Fruit fly (Drosophila melanogaster) whole organism, embryonic: ENCODE measurements around the gene Cep135.

ENCODE experiments used
- Abd-B ChIP-seq: fragments of 200-800 bp; sonication (Bioruptor generic); optimal IDR thresholded peaks from 2 replicates; lab custom pipeline; 2018; ENCODE audit warnings: missing biosample characterization, mild to moderate bottlenecking, missing genetic modification characterization, moderate library complexity
- Adf1 ChIP-seq: fragments of 200-800 bp; sonication (Bioruptor generic); IDR thresholded peaks from 2 replicates; pipeline ENCODE4 v1.3.6; 2022; ENCODE audit warnings: missing biosample characterization, missing genetic modification characterization
- CG10959 ChIP-seq: fragments of 200-800 bp; sonication (Bioruptor generic); IDR thresholded peaks from 2 replicates; pipeline ENCODE4 v1.3.6; 2022; ENCODE audit warnings: missing biosample characterization, missing genetic modification characterization
- CG11398 ChIP-seq: fragments of 200-800 bp; sonication (Bioruptor generic); optimal IDR thresholded peaks from 2 replicates; lab custom pipeline; 2016; ENCODE audit warnings: missing biosample characterization, missing genetic modification characterization
- CG11723 ChIP-seq: fragments of 200-800 bp; sonication (Bioruptor generic); optimal IDR thresholded peaks from 2 replicates; lab custom pipeline; 2017; ENCODE audit warnings: missing biosample characterization, mild to moderate bottlenecking, missing genetic modification characterization
- CG13287 ChIP-seq: fragments of 200-800 bp; sonication (Bioruptor generic); IDR thresholded peaks from 2 replicates; pipeline ENCODE4 v1.3.6; 2022; ENCODE audit warnings: missing biosample characterization, missing genetic modification characterization; ENCODE audit not compliant: partially characterized antibody
- CG13296 ChIP-seq: fragments of 200-800 bp; sonication (Bioruptor generic); optimal IDR thresholded peaks from 3 replicates; lab custom pipeline; 2018; ENCODE audit warnings: missing biosample characterization, mild to moderate bottlenecking, missing genetic modification characterization
- CG14050 ChIP-seq: fragments of 200-800 bp; sonication (Bioruptor generic); IDR thresholded peaks from 3 replicates; pipeline ENCODE4 v1.3.6; 2022; ENCODE audit warnings: missing biosample characterization, missing genetic modification characterization
- CG14667 ChIP-seq: fragments of 200-800 bp; sonication (Bioruptor generic); IDR thresholded peaks from 2 replicates; pipeline ENCODE4 v1.3.6; 2022; ENCODE audit warnings: missing biosample characterization, missing genetic modification characterization
- CG14965 ChIP-seq: fragments of 200-800 bp; sonication (Bioruptor generic); optimal IDR thresholded peaks from 2 replicates; lab custom pipeline; 2016; ENCODE audit warnings: missing biosample characterization, missing genetic modification characterization, borderline replicate concordance
- CG15601 ChIP-seq: fragments of 200-800 bp; sonication (Bioruptor generic); optimal IDR thresholded peaks from 3 replicates; lab custom pipeline; 2019; ENCODE audit warnings: missing biosample characterization, mild to moderate bottlenecking, missing genetic modification characterization, moderate library complexity
- CG15696 ChIP-seq: fragments of 200-800 bp; sonication (Bioruptor generic); optimal IDR thresholded peaks from 2 replicates; lab custom pipeline; 2019; ENCODE audit warnings: missing biosample characterization, mild to moderate bottlenecking, missing genetic modification characterization, moderate library complexity
- CG17568 ChIP-seq: fragments of 200-800 bp; sonication (Bioruptor generic); optimal IDR thresholded peaks from 2 replicates; lab custom pipeline; 2018; ENCODE audit warnings: missing biosample characterization, mild to moderate bottlenecking, missing genetic modification characterization, moderate library complexity
- CG3163 ChIP-seq: fragments of 200-800 bp; sonication (Bioruptor generic); optimal IDR thresholded peaks from 3 replicates; lab custom pipeline; 2016; ENCODE audit warnings: missing biosample characterization, missing genetic modification characterization
- CG3407 ChIP-seq: fragments of 200-800 bp; sonication (Bioruptor generic); optimal IDR thresholded peaks from 2 replicates; lab custom pipeline; 2018; ENCODE audit warnings: missing biosample characterization, mild to moderate bottlenecking, missing genetic modification characterization
- CG42726 ChIP-seq: fragments of 200-800 bp; sonication (Bioruptor generic); IDR thresholded peaks from 2 replicates; pipeline ENCODE4 v1.3.6; 2022; ENCODE audit warnings: missing biosample characterization, missing genetic modification characterization; ENCODE audit not compliant: partially characterized antibody
- CG4360 ChIP-seq: fragments of 200-800 bp; sonication (Bioruptor generic); IDR thresholded peaks from 2 replicates; pipeline ENCODE4 v1.3.6; 2022; ENCODE audit warnings: missing biosample characterization, missing genetic modification characterization
- CG6813 ChIP-seq: fragments of 200-800 bp; sonication (Bioruptor generic); optimal IDR thresholded peaks from 2 replicates; lab custom pipeline; 2017; ENCODE audit warnings: missing biosample characterization, missing genetic modification characterization, mild to moderate bottlenecking, moderate library complexity, missing genetic modification reagents
- CG8478 ChIP-seq: fragments of >200 bp; optimal IDR thresholded peaks from 2 replicates; lab custom pipeline; 2018
- D ChIP-seq, 2 experiments: fragments of 200-800 bp in 1 of 2; fragments of >200 bp in 1 of 2; sonication (Bioruptor generic) in 1 of 2; optimal IDR thresholded peaks; 2 replicates in 1 of 2; 3 replicates in 1 of 2; lab custom pipeline; 2017; ENCODE audit warnings: mild to moderate bottlenecking in 1 of 2, missing biosample characterization in 1 of 2, missing genetic modification characterization in 1 of 2, missing genetic modification reagents in 1 of 2
- Deaf1 ChIP-seq: fragments of 200-800 bp; optimal IDR thresholded peaks from 3 replicates; lab custom pipeline; 2019; ENCODE audit warnings: missing biosample characterization, mild to moderate bottlenecking, missing genetic modification characterization, moderate library complexity
- Dip3 ChIP-seq: fragments of 200-800 bp; sonication (Bioruptor generic); optimal IDR thresholded peaks from 3 replicates; lab custom pipeline; 2016; ENCODE audit warnings: missing biosample characterization, missing genetic modification characterization
- Dll ChIP-seq: fragments of 200-800 bp; sonication (Bioruptor generic); IDR thresholded peaks from 4 replicates; pipeline ENCODE4 v1.3.6; 2022; ENCODE audit warnings: missing biosample characterization, missing genetic modification characterization; ENCODE audit not compliant: partially characterized antibody
- HHEX ChIP-seq: fragments of 200-800 bp; sonication (Bioruptor generic); optimal IDR thresholded peaks from 3 replicates; lab custom pipeline; 2017; ENCODE audit warnings: missing biosample characterization, mild to moderate bottlenecking, missing genetic modification characterization, missing genetic modification reagents
- Hr51 ChIP-seq, 2 experiments: fragments of 200-800 bp; sonication (Bioruptor generic); optimal IDR thresholded peaks; 2 replicates in 1 of 2; 3 replicates in 1 of 2; lab custom pipeline; 2016 to 2018; ENCODE audit warnings: missing biosample characterization in 2 of 2, missing genetic modification characterization in 2 of 2, mild to moderate bottlenecking in 1 of 2, moderate library complexity in 1 of 2
- Jarid2 ChIP-seq: fragments of 200-800 bp; sonication (Bioruptor generic); optimal IDR thresholded peaks from 3 replicates; lab custom pipeline; 2017; ENCODE audit warnings: mild to moderate bottlenecking, missing biosample characterization, missing genetic modification reagents, missing genetic modification characterization
- Med ChIP-seq: fragments of 200-800 bp; sonication (Bioruptor generic); peaks from one replicate; lab custom pipeline; 2016; ENCODE audit warnings: missing biosample characterization, missing genetic modification characterization, mild to moderate bottlenecking, inconsistent platforms, moderate library complexity
- Optix ChIP-seq: fragments of 200-800 bp; sonication (Bioruptor generic); IDR thresholded peaks from 3 replicates; pipeline ENCODE4 v1.3.6; 2022; ENCODE audit warnings: missing biosample characterization, missing genetic modification characterization
- Rx ChIP-seq: fragments of 200-800 bp; sonication (Bioruptor generic); IDR thresholded peaks from 2 replicates; pipeline ENCODE4 v1.3.6; 2022; ENCODE audit warnings: missing biosample characterization, missing genetic modification characterization
- Side ChIP-seq: fragments of 200-800 bp; sonication (Bioruptor generic); optimal IDR thresholded peaks from 2 replicates; lab custom pipeline; 2016; ENCODE audit warnings: missing biosample characterization, missing genetic modification characterization
- Trl ChIP-seq, 3 experiments: fragments of >200 bp in 2 of 3; fragments of 200-800 bp in 1 of 3; sonication (Bioruptor generic) in 1 of 3; optimal IDR thresholded peaks; 2 replicates in 1 of 3; 3 replicates in 2 of 3; lab custom pipeline; 2016 to 2017; ENCODE audit warnings: missing biosample characterization in 1 of 3, missing genetic modification characterization in 1 of 3
- abd-A ChIP-seq: fragments of 200-800 bp; sonication (Bioruptor generic); optimal IDR thresholded peaks from 3 replicates; lab custom pipeline; 2019; ENCODE audit warnings: missing biosample characterization, mild to moderate bottlenecking, missing genetic modification characterization, moderate library complexity
- amos ChIP-seq: fragments of 200-800 bp; sonication (Bioruptor generic); IDR thresholded peaks from 2 replicates; pipeline ENCODE4 v1.3.6; 2022; ENCODE audit warnings: missing biosample characterization, missing genetic modification characterization; ENCODE audit not compliant: partially characterized antibody
- aop ChIP-seq: fragments of 200-800 bp; sonication (Bioruptor generic); IDR thresholded peaks from 2 replicates; pipeline ENCODE4 v1.3.6; 2022; ENCODE audit warnings: missing biosample characterization, missing genetic modification characterization
- bsh ChIP-seq, 2 experiments: fragments of 200-800 bp; sonication (Bioruptor generic); optimal IDR thresholded peaks; 2 replicates each; lab custom pipeline; 2017 to 2018; ENCODE audit warnings: mild to moderate bottlenecking in 2 of 2, missing biosample characterization in 2 of 2, missing genetic modification characterization in 2 of 2, moderate library complexity in 1 of 2
- cg ChIP-seq: fragments of 200-800 bp; sonication (Bioruptor generic); optimal IDR thresholded peaks from 3 replicates; lab custom pipeline; 2019; ENCODE audit warnings: missing biosample characterization, mild to moderate bottlenecking, missing genetic modification characterization, moderate library complexity
- ci ChIP-seq: fragments of 200-800 bp; sonication (Bioruptor generic); IDR thresholded peaks from 3 replicates; pipeline ENCODE4 v1.3.6; 2022; ENCODE audit warnings: missing biosample characterization, missing genetic modification characterization
- crol ChIP-seq: fragments of 200-800 bp; sonication (Bioruptor generic); IDR thresholded peaks from 2 replicates; pipeline ENCODE4 v1.3.6; 2022; ENCODE audit warnings: missing biosample characterization, missing genetic modification characterization
- ind ChIP-seq: fragments of 200-800 bp; sonication (Bioruptor generic); optimal IDR thresholded peaks from 3 replicates; lab custom pipeline; 2016; ENCODE audit warnings: missing biosample characterization, missing genetic modification characterization
- nom ChIP-seq: fragments of 200-800 bp; sonication (Bioruptor generic); optimal IDR thresholded peaks from 2 replicates; lab custom pipeline; 2017; ENCODE audit warnings: missing biosample characterization, missing genetic modification characterization, mild to moderate bottlenecking, moderate library complexity, missing genetic modification reagents
- otp ChIP-seq: fragments of 200-800 bp; sonication (Bioruptor generic); IDR thresholded peaks from 3 replicates; pipeline ENCODE4, ENCODE4 v1.3.6; 2022; ENCODE audit warnings: missing biosample characterization, missing genetic modification characterization
- seq ChIP-seq: fragments of 200-800 bp; sonication (Bioruptor generic); IDR thresholded peaks from 2 replicates; pipeline ENCODE4 v1.3.6; 2022; ENCODE audit warnings: missing biosample characterization, missing genetic modification characterization
- shn ChIP-seq: fragments of 200-800 bp; sonication (Bioruptor generic); optimal IDR thresholded peaks from 3 replicates; lab custom pipeline; 2016; ENCODE audit warnings: missing biosample characterization, missing genetic modification characterization
- slbo ChIP-seq: fragments of 200-800 bp; sonication (Bioruptor generic); IDR thresholded peaks from 2 replicates; pipeline ENCODE4 v1.3.6; 2022; ENCODE audit warnings: missing biosample characterization, missing genetic modification characterization
- twi ChIP-seq: fragments of 200-800 bp; optimal IDR thresholded peaks from 2 replicates; lab custom pipeline; 2019; ENCODE audit warnings: missing biosample characterization, mild to moderate bottlenecking, missing genetic modification characterization, moderate library complexity
- yki ChIP-seq: fragments of >200 bp; optimal IDR thresholded peaks from 3 replicates; lab custom pipeline; 2018

Cep135 gene

dm6 chr3L:15103988-15104848, 12.3 kb upstream of the Cep135 start (continued):
- TF ChIP-seq CG14050 (GFP tag; lab: Robert Waterston, UW): no peak
- 0 out of 2 replicates have a peak, but pooled peaks have one; percentile 14 for TF ChIP-seq CG42726 (GFP tag; lab: Robert Waterston, UW)
- peak; percentile 60 for TF ChIP-seq Deaf1 (tag; lab: Kevin White, UChicago)
- peak; percentile 70 to 81 for TF ChIP-seq Trl (optimal IDR thresholded peaks at IDR 0.05; lab: Kevin White, UChicago)
- TF ChIP-seq Trl (GFP tag; optimal IDR thresholded peaks at IDR 0.05; lab: Kevin White, UChicago): no peak
- 0 out of 2 replicates have a peak, but pooled peaks have one; percentile 3 for TF ChIP-seq Rx (GFP tag; lab: Robert Waterston, UW)
- TF ChIP-seq Med: peak; percentile 93
- peak; percentile 48 for TF ChIP-seq CG3163
- TF ChIP-seq nom (GFP tag; lab: Kevin White, UChicago): peak; percentile 7
- TF ChIP-seq bsh (GFP tag; optimal IDR thresholded peaks at IDR 0.05; lab: Kevin White, UChicago): peak in 1 of 2 experiments; percentile 28
- peak; percentile 99 for TF ChIP-seq crol
- TF ChIP-seq CG15696: no peak
- peak; percentile 43; the same call in 1 of the 3 replicates for TF ChIP-seq ci (GFP tag; lab: Robert Waterston, UW)
- TF ChIP-seq shn (GFP tag; lab: Kevin White, UChicago): peak; percentile 8
- TF ChIP-seq HHEX (GFP tag; lab: Kevin White, UChicago): no peak
- 0 out of 2 replicates have a peak, but pooled peaks have one; percentile 10 for TF ChIP-seq seq (GFP tag; lab: Robert Waterston, UW)
- TF ChIP-seq CG3407 (GFP tag; lab: Kevin White, UChicago): no peak
- TF ChIP-seq Dll (GFP tag; lab: Robert Waterston, UW): 0 out of 4 replicates have a peak, but pooled peaks have one; percentile 48
- no peak for TF ChIP-seq CG13296
- no peak for TF ChIP-seq twi (tag; lab: Kevin White, UChicago)
- peak in 1 of 2 experiments; percentile 18 for TF ChIP-seq Hr51 (GFP tag; optimal IDR thresholded peaks at IDR 0.05; lab: Kevin White, UChicago)
- TF ChIP-seq CG8478 (lab: Kevin White, UChicago): peak; percentile 87
- peak; percentile 55 for TF ChIP-seq Abd-B (GFP tag; lab: Kevin White, UChicago)
- TF ChIP-seq yki: peak; percentile 26
- 0 out of 2 replicates have a peak, but pooled peaks have one; percentile 6 for TF ChIP-seq slbo (GFP tag; lab: Robert Waterston, UW)
- no peak for TF ChIP-seq ind (GFP tag; lab: Kevin White, UChicago)
- TF ChIP-seq amos (GFP tag; lab: Robert Waterston, UW): peak; percentile 10; the same call in 1 of the 2 replicates
- TF ChIP-seq CG6813: peak; percentile 30
- peak; percentile 88 for TF ChIP-seq abd-A (tag; lab: Kevin White, UChicago)
- no peak for TF ChIP-seq D (optimal IDR thresholded peaks at IDR 0.05; lab: Kevin White, UChicago)
- no peak for TF ChIP-seq D (GFP tag; optimal IDR thresholded peaks at IDR 0.05; lab: Kevin White, UChicago)
- TF ChIP-seq CG13287: peak; percentile 27; the same call in 1 of the 2 replicates
- TF ChIP-seq aop (GFP tag; lab: Robert Waterston, UW): peak; percentile 65; the same call in 1 of the 2 replicates
- peak; percentile 80; the same call in 1 of the 2 replicates for TF ChIP-seq Adf1 (GFP tag; lab: Robert Waterston, UW)
- TF ChIP-seq cg (GFP tag; lab: Kevin White, UChicago): peak; percentile 92

DNA sequence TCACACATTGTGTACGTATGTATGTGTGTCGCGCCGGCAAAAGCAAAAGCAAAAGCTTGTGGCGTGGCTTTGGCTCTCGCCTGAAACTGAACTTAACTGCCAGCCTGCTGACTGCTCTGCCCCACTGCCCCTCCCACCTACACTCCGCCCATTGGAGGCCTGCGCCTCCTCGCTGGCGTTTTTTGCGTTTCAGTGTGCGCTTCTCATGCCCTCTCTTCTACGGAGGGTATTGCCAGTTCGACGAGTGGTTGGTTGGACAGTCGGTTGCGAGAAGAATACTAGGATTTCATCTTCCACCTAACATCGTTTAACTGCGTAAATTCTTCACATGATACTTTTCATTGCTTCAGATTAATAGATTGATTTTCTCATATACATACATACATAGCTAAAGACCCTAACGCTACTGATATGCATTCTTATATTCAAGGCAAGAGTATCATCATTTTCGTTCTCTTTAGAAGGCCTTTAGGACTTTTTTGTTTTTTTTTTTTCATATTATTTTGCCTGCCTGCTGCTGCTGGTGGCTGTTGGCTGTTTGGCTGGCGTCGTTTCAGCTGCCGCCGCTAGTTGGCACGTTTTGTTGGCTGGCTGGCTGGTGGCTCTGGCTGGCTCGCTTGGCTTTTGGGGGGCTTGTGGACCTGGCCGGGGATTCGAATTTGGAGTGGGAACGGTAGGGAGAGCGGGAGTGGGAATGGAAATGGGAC, 11.5 kb upstream of the Cep135 start:
- TF ChIP-seq Side (peak; percentile 18), Optix (peak; percentile 43; the same call in 1 of the 3 replicates), CG10959 (GFP tag; lab: Robert Waterston, UW) (no peak), Jarid2 (GFP tag; lab: Kevin White, UChicago) (no peak), CG11398 (GFP tag; lab: Kevin White, UChicago) (peak; percentile 53), CG8478 (lab: Kevin White, UChicago) (no peak), CG17568 (GFP tag; lab: Kevin White, UChicago) (peak; percentile 29), Dip3 (GFP tag; lab: Kevin White, UChicago) (peak; percentile 38), otp (GFP tag; lab: Robert Waterston, UW) (no peak), CG15601 (tag; lab: Kevin White, UChicago) (no peak), CG14965 (GFP tag; lab: Kevin White, UChicago) (no peak), CG4360 (no peak), CG11723 (peak; percentile 24), CG14667 (GFP tag; lab: Robert Waterston, UW) (no peak; the same call in 1 of the 2 replicates)
